Fruit fly (Drosophila melanogaster): Measurements from ENCODE around the gene wts.

wts gene

dm6 chr3R:30756191-30756590 lies 50.2 kb downstream of the wts start:
- TF ChIP-seq CG17806 (tag; optimal IDR thresholded peaks at IDR 0.05) (peak; percentile 17), CG8159 (tag; optimal IDR thresholded peaks at IDR 0.05) (peak; percentile 7), CG15710 (tag; optimal IDR thresholded peaks at IDR 0.05) (peak; percentile 16), CG32121 (GFP tag; IDR thresholded peaks at IDR 0.05) (no peak), Ets98B (GFP tag; IDR thresholded peaks at IDR 0.05) (no peak), CG4496 (GFP tag; IDR thresholded peaks at IDR 0.05) (no peak), Snoo (tag; optimal IDR thresholded peaks at IDR 0.05) (no peak), EcR (GFP tag; optimal IDR thresholded peaks at IDR 0.05) (peak; percentile 43), Pif1A (GFP tag; optimal IDR thresholded peaks at IDR 0.05) (no peak)

dm6 chr3R:30754488-30755223 lies 51.8 kb downstream of the wts start:
- TF ChIP-seq CG13204 (GFP tag; optimal IDR thresholded peaks at IDR 0.05): no peak
- TF ChIP-seq Pif1A (GFP tag; optimal IDR thresholded peaks at IDR 0.05): no peak
- no peak for TF ChIP-seq gl (tag; optimal IDR thresholded peaks at IDR 0.05)
- TF ChIP-seq CG10348 (GFP tag; IDR thresholded peaks at IDR 0.05): no peak
- TF ChIP-seq CG32121 (GFP tag; IDR thresholded peaks at IDR 0.05): no peak
- TF ChIP-seq CG15710 (tag; optimal IDR thresholded peaks at IDR 0.05): no peak
- TF ChIP-seq Ets98B (GFP tag; IDR thresholded peaks at IDR 0.05): no peak
- TF ChIP-seq CG14655 (GFP tag; optimal IDR thresholded peaks at IDR 0.05): no peak

- TF ChIP-seq CG8159 (tag; optimal IDR thresholded peaks at IDR 0.05) (no peak), CG9948 (tag; optimal IDR thresholded peaks at IDR 0.05) (no peak), Ets98B (GFP tag; IDR thresholded peaks at IDR 0.05) (no peak), Pif1A (GFP tag; optimal IDR thresholded peaks at IDR 0.05) (no peak), CG14655 (GFP tag; optimal IDR thresholded peaks at IDR 0.05) (no peak), CG4496 (GFP tag; IDR thresholded peaks at IDR 0.05) (no peak), CG34367 (tag; optimal IDR thresholded peaks at IDR 0.05) (no peak), CG13204 (GFP tag; optimal IDR thresholded peaks at IDR 0.05) (no peak), CG10348 (GFP tag; IDR thresholded peaks at IDR 0.05) (no peak), rn (GFP tag; IDR thresholded peaks at IDR 0.05) (no peak), CG17806 (tag; optimal IDR thresholded peaks at IDR 0.05) (no peak)
Measured at dm6 chr3R:30750898-30751297, 55.5 kb downstream of the wts start.

- no peak for TF ChIP-seq CG34367 (tag; optimal IDR thresholded peaks at IDR 0.05)
- peak; percentile 30; the same call in 1 of the 2 replicates for TF ChIP-seq CG32121 (GFP tag; IDR thresholded peaks at IDR 0.05)
- TF ChIP-seq Ets98B (GFP tag; IDR thresholded peaks at IDR 0.05): 0 out of 2 replicates have a peak, but pooled peaks have one; percentile 22
- TF ChIP-seq CG4496 (GFP tag; IDR thresholded peaks at IDR 0.05): peak; percentile 68; the same call in 2 of the 3 replicates
Measured at dm6 chr3R:30747039-30747438, 59.4 kb downstream of the wts start.

dm6 chr3R:30746190-30746589 lies 60.2 kb downstream of the wts start, which contains the start of gene Npc2h:
TSS of gene Npc2h (minus strand) at chr3R:30746290.
- TF ChIP-seq rn (GFP tag; IDR thresholded peaks at IDR 0.05) (no peak), EcR (GFP tag; optimal IDR thresholded peaks at IDR 0.05) (no peak), CG14655 (GFP tag; optimal IDR thresholded peaks at IDR 0.05) (peak; percentile 4)

dm6 chr3R:30745104-30745503 lies 61.3 kb downstream of the wts start, which contains the start of gene Npc2g:
TSS of gene Npc2g (minus strand) at chr3R:30745263.
- no peak for TF ChIP-seq D1 (tag; optimal IDR thresholded peaks at IDR 0.05)
- TF ChIP-seq Ets98B (GFP tag; IDR thresholded peaks at IDR 0.05): no peak
- no peak for TF ChIP-seq CG34367 (tag; optimal IDR thresholded peaks at IDR 0.05)
- no peak for TF ChIP-seq Pif1B (GFP tag; optimal IDR thresholded peaks at IDR 0.05)
- no peak for TF ChIP-seq EcR (GFP tag; optimal IDR thresholded peaks at IDR 0.05)
- no peak for TF ChIP-seq CG32121 (GFP tag; IDR thresholded peaks at IDR 0.05)
- TF ChIP-seq CG4496 (GFP tag; IDR thresholded peaks at IDR 0.05): no peak
- TF ChIP-seq CG8301 (tag; optimal IDR thresholded peaks at IDR 0.05): no peak
- no peak for TF ChIP-seq Pif1A (GFP tag; optimal IDR thresholded peaks at IDR 0.05)

dm6 chr3R:30742580-30742979 lies 63.8 kb downstream of the wts start, which contains the start of gene CG15543:
TSS of gene CG15543 (plus strand) at chr3R:30742880.
- no peak for TF ChIP-seq CG12605 (GFP tag; IDR thresholded peaks at IDR 0.05)
- no peak for TF ChIP-seq CG13204 (GFP tag; optimal IDR thresholded peaks at IDR 0.05)
- no peak for TF ChIP-seq fd96Ca (GFP tag; IDR thresholded peaks at IDR 0.05)
- no peak for TF ChIP-seq CG10348 (GFP tag; IDR thresholded peaks at IDR 0.05)
- TF ChIP-seq gl (tag; optimal IDR thresholded peaks at IDR 0.05): no peak
- no peak for TF ChIP-seq CG9948 (tag; optimal IDR thresholded peaks at IDR 0.05)
- no peak for TF ChIP-seq CG17806 (tag; optimal IDR thresholded peaks at IDR 0.05)
- no peak for TF ChIP-seq Pif1A (GFP tag; optimal IDR thresholded peaks at IDR 0.05)
- no peak for TF ChIP-seq Ets98B (GFP tag; IDR thresholded peaks at IDR 0.05)
- no peak for TF ChIP-seq D1 (tag; optimal IDR thresholded peaks at IDR 0.05)
